Fruit fly (Drosophila melanogaster) whole organism, embryonic: Measurements from ENCODE around the gene Tti1.

Source experiments
- Bgb ChIP-seq: fragments of 200-800 bp; sonication (Bioruptor generic); IDR thresholded peaks from 2 replicates; pipeline ENCODE4 v1.3.6; 2022; ENCODE audit warnings: missing biosample characterization, missing genetic modification characterization; ENCODE audit not compliant: partially characterized antibody
- CG11696 ChIP-seq: fragments of 200-800 bp; sonication (Bioruptor generic); IDR thresholded peaks from 2 replicates; pipeline ENCODE4 v1.3.6; 2022; ENCODE audit warnings: missing biosample characterization, missing genetic modification characterization
- CG12391 ChIP-seq: fragments of 200-800 bp; sonication (Bioruptor generic); optimal IDR thresholded peaks from 3 replicates; lab custom pipeline; 2018; ENCODE audit warnings: missing biosample characterization, mild to moderate bottlenecking, missing genetic modification characterization, moderate library complexity
- CG13775 ChIP-seq: fragments of 200-800 bp; sonication (Bioruptor generic); optimal IDR thresholded peaks from 3 replicates; lab custom pipeline; 2017; ENCODE audit warnings: missing biosample characterization, mild to moderate bottlenecking, missing genetic modification characterization
- CG17328 ChIP-seq: fragments of 200-800 bp; sonication (Bioruptor generic); IDR thresholded peaks from 2 replicates; pipeline ENCODE4 v1.3.6; 2022; ENCODE audit warnings: missing biosample characterization, missing genetic modification characterization
- CG18599 ChIP-seq: fragments of 200-800 bp; sonication (Bioruptor generic); optimal IDR thresholded peaks from 3 replicates; lab custom pipeline; 2017; ENCODE audit warnings: missing biosample characterization, missing genetic modification characterization, mild to moderate bottlenecking, moderate library complexity, missing genetic modification reagents
- CG31441 ChIP-seq: fragments of 200-800 bp; sonication (Bioruptor generic); IDR thresholded peaks from 2 replicates; pipeline ENCODE4 v1.3.6; 2022; ENCODE audit warnings: missing biosample characterization, missing genetic modification characterization
- CG7271 ChIP-seq: fragments of 200-800 bp; sonication (Bioruptor generic); optimal IDR thresholded peaks from 2 replicates; lab custom pipeline; 2018; ENCODE audit warnings: missing biosample characterization, mild to moderate bottlenecking, missing genetic modification characterization, moderate library complexity
- CG7357 ChIP-seq: fragments of 200-800 bp; sonication (Bioruptor generic); IDR thresholded peaks from 3 replicates; pipeline ENCODE4 v1.3.6; 2022; ENCODE audit warnings: missing biosample characterization, missing genetic modification characterization
- CG7556 ChIP-seq: fragments of 200-800 bp; sonication (Bioruptor generic); optimal IDR thresholded peaks from 2 replicates; lab custom pipeline; 2017; ENCODE audit warnings: missing biosample characterization, mild to moderate bottlenecking, missing genetic modification characterization
- CG7839 ChIP-seq: fragments of 200-800 bp; sonication (Bioruptor generic); optimal IDR thresholded peaks from 3 replicates; lab custom pipeline; 2018; ENCODE audit warnings: missing biosample characterization, mild to moderate bottlenecking, missing genetic modification characterization, moderate library complexity
- CG9817 ChIP-seq: fragments of 200-800 bp; sonication (Bioruptor generic); optimal IDR thresholded peaks from 2 replicates; lab custom pipeline; 2018; ENCODE audit warnings: missing biosample characterization, mild to moderate bottlenecking, missing genetic modification characterization, moderate library complexity
- D19A ChIP-seq: fragments of 200-800 bp; optimal IDR thresholded peaks from 3 replicates; lab custom pipeline; 2019; ENCODE audit warnings: missing biosample characterization, mild to moderate bottlenecking, missing genetic modification characterization, moderate library complexity
- Dek ChIP-seq: fragments of 200-800 bp; sonication (Bioruptor generic); optimal IDR thresholded peaks from 3 replicates; lab custom pipeline; 2019; ENCODE audit warnings: missing biosample characterization, mild to moderate bottlenecking, missing genetic modification characterization, moderate library complexity
- Fer1 ChIP-seq: fragments of 200-800 bp; sonication (Bioruptor generic); optimal IDR thresholded peaks from 2 replicates; lab custom pipeline; 2017; ENCODE audit warnings: missing biosample characterization, mild to moderate bottlenecking, missing genetic modification characterization
- HLHmδ ChIP-seq: fragments of 200-800 bp; sonication (Bioruptor generic); optimal IDR thresholded peaks from 2 replicates; lab custom pipeline; 2018; ENCODE audit warnings: missing biosample characterization, mild to moderate bottlenecking, missing genetic modification characterization, moderate library complexity
- Hr51 ChIP-seq, 2 experiments: fragments of 200-800 bp; sonication (Bioruptor generic); optimal IDR thresholded peaks; 2 replicates in 1 of 2; 3 replicates in 1 of 2; lab custom pipeline; 2016 to 2018; ENCODE audit warnings: missing biosample characterization in 2 of 2, missing genetic modification characterization in 2 of 2, mild to moderate bottlenecking in 1 of 2, moderate library complexity in 1 of 2
- Hr78 ChIP-seq, 2 experiments: fragments of 200-800 bp in 1 of 2; fragments of >200 bp in 1 of 2; sonication (Bioruptor generic) in 1 of 2; optimal IDR thresholded peaks; 2 replicates each; lab custom pipeline; 2017 to 2019; ENCODE audit warnings: missing biosample characterization in 2 of 2, missing genetic modification characterization in 2 of 2, mild to moderate bottlenecking in 1 of 2, moderate library complexity in 1 of 2
- MTF-1 ChIP-seq: fragments of 200-800 bp; sonication (Bioruptor generic); optimal IDR thresholded peaks from 2 replicates; lab custom pipeline; 2018; ENCODE audit warnings: missing biosample characterization, mild to moderate bottlenecking, missing genetic modification characterization, borderline replicate concordance
- PHDP ChIP-seq: fragments of 200-800 bp; sonication (Bioruptor generic); optimal IDR thresholded peaks from 3 replicates; lab custom pipeline; 2018; ENCODE audit warnings: missing biosample characterization, mild to moderate bottlenecking, missing genetic modification characterization, moderate library complexity
- Pdp1 ChIP-seq, 2 experiments: fragments of 200-800 bp; sonication (Bioruptor generic); optimal IDR thresholded peaks; 3 replicates each; lab custom pipeline; 2016; ENCODE audit warnings: missing biosample characterization in 2 of 2, missing genetic modification characterization in 2 of 2, mild to moderate bottlenecking in 1 of 2, moderate library complexity in 1 of 2
- Ptx1 ChIP-seq: fragments of 200-800 bp; sonication (Bioruptor generic); IDR thresholded peaks from 2 replicates; pipeline ENCODE4 v1.3.6; 2022; ENCODE audit warnings: missing biosample characterization, missing genetic modification characterization
- Sox102F ChIP-seq: fragments of 200-800 bp; sonication (Bioruptor generic); optimal IDR thresholded peaks from 2 replicates; lab custom pipeline; 2018; ENCODE audit warnings: missing biosample characterization, mild to moderate bottlenecking, missing genetic modification characterization, moderate library complexity
- bigmax ChIP-seq: fragments of 200-800 bp; sonication (Bioruptor generic); optimal IDR thresholded peaks from 2 replicates; lab custom pipeline; 2018; ENCODE audit warnings: missing biosample characterization, mild to moderate bottlenecking, missing genetic modification characterization
- bsh ChIP-seq, 2 experiments: fragments of 200-800 bp; sonication (Bioruptor generic); optimal IDR thresholded peaks; 2 replicates each; lab custom pipeline; 2017 to 2018; ENCODE audit warnings: mild to moderate bottlenecking in 2 of 2, missing biosample characterization in 2 of 2, missing genetic modification characterization in 2 of 2, moderate library complexity in 1 of 2
- dmrt11E ChIP-seq: fragments of 200-800 bp; sonication (Bioruptor generic); optimal IDR thresholded peaks from 3 replicates; lab custom pipeline; 2018; ENCODE audit warnings: missing biosample characterization, mild to moderate bottlenecking, missing genetic modification characterization, moderate library complexity
- dmrt99B ChIP-seq: fragments of 200-800 bp; sonication (Bioruptor generic); optimal IDR thresholded peaks from 2 replicates; lab custom pipeline; 2018; ENCODE audit warnings: missing biosample characterization, mild to moderate bottlenecking, missing genetic modification characterization, moderate library complexity
- gem ChIP-seq: fragments of 200-800 bp; sonication (Bioruptor generic); optimal IDR thresholded peaks from 2 replicates; lab custom pipeline; 2019; ENCODE audit warnings: missing biosample characterization, mild to moderate bottlenecking, missing genetic modification characterization, moderate library complexity
- grau ChIP-seq: fragments of 200-800 bp; optimal IDR thresholded peaks from 3 replicates; lab custom pipeline; 2019; ENCODE audit warnings: missing biosample characterization, mild to moderate bottlenecking, missing genetic modification characterization, moderate library complexity
- gsb-n ChIP-seq: fragments of 200-800 bp; sonication (Bioruptor generic); optimal IDR thresholded peaks from 3 replicates; lab custom pipeline; 2018; ENCODE audit warnings: missing biosample characterization, mild to moderate bottlenecking, missing genetic modification characterization
- jing ChIP-seq: fragments of 200-800 bp; sonication (Bioruptor generic); optimal IDR thresholded peaks from 2 replicates; lab custom pipeline; 2018; ENCODE audit warnings: missing biosample characterization, mild to moderate bottlenecking, missing genetic modification characterization
- nmo ChIP-seq: fragments of 200-800 bp; sonication (Bioruptor generic); optimal IDR thresholded peaks from 2 replicates; lab custom pipeline; 2018; ENCODE audit warnings: missing biosample characterization, mild to moderate bottlenecking, missing genetic modification characterization, moderate library complexity
- phol ChIP-seq: fragments of 200-800 bp; sonication (Bioruptor generic); optimal IDR thresholded peaks from 3 replicates; lab custom pipeline; 2018; ENCODE audit warnings: missing biosample characterization, mild to moderate bottlenecking, missing genetic modification characterization, moderate library complexity
- scrt ChIP-seq: fragments of 200-800 bp; sonication (Bioruptor generic); optimal IDR thresholded peaks from 2 replicates; lab custom pipeline; 2018; ENCODE audit warnings: missing biosample characterization, mild to moderate bottlenecking, missing genetic modification characterization, moderate library complexity
- sens ChIP-seq: fragments of 200-800 bp; sonication (Bioruptor generic); peaks from one replicate; lab custom pipeline; 2016; ENCODE audit warnings: missing biosample characterization, missing genetic modification characterization
- unpg ChIP-seq: fragments of 200-800 bp; sonication (Bioruptor generic); optimal IDR thresholded peaks from 3 replicates; lab custom pipeline; 2018; ENCODE audit warnings: missing biosample characterization, mild to moderate bottlenecking, missing genetic modification characterization, moderate library complexity
- vvl ChIP-seq: fragments of 200-800 bp; sonication (Bioruptor generic); IDR thresholded peaks from 2 replicates; pipeline ENCODE4 v1.3.6; 2022; ENCODE audit warnings: missing biosample characterization, missing genetic modification characterization
- wor ChIP-seq: fragments of 200-800 bp; sonication (Bioruptor generic); IDR thresholded peaks from 2 replicates; pipeline ENCODE4 v1.3.6; 2022; ENCODE audit warnings: missing biosample characterization, missing genetic modification characterization

Tti1 gene

DNA sequence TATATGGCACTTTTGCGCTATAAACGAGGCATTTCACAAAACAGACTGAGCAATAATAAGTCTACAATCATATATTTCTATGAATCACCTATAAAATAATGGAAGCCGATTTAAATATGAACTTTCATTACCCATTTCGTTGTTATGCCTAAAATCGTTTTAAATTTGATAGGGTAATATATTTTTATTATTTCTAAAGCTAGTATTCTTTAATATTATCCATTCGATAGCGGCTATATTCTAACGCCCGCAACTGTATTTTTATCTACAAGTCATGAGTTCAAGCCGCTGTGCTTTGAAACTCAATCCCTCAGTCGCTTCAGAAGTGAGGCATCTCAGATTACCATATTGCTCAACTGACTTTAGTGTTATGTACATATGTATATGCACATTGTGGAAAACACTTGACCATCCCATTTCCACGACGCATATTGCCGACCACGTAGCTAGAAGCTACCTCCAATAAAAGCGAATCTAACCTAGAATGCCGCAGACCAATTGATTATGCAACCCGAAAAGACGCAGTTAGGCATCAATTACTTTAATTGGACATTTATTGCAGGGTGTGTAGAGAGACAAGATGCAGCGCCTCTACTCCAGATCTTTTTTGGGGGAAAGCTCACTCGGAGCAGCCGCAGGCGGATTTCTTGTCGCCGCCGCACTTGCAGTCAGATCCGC is 28.9 kb upstream of the Tti1 start (continued):
- TF ChIP-seq Hr78 (GFP tag; optimal IDR thresholded peaks at IDR 0.05; lab: Kevin White, UChicago) (peak in 1 of 2 experiments; percentile 52), HLHmδ (GFP tag; lab: Kevin White, UChicago) (no peak), Bgb (GFP tag; lab: Robert Waterston, UW) (peak; percentile 21; the same call in 1 of the 2 replicates), dmrt99B (tag; lab: Kevin White, UChicago) (peak; percentile 34), unpg (peak; percentile 47), gem (tag; lab: Kevin White, UChicago) (peak; percentile 73), bigmax (GFP tag; lab: Kevin White, UChicago) (peak; percentile 66), CG31441 (GFP tag; lab: Robert Waterston, UW) (peak; percentile 39; the same call in 1 of the 2 replicates), CG17328 (GFP tag; lab: Robert Waterston, UW) (no peak), CG7271 (tag; lab: Kevin White, UChicago) (no peak), Sox102F (GFP tag; lab: Kevin White, UChicago) (peak; percentile 25), Fer1 (peak; percentile 2), CG9817 (tag; lab: Kevin White, UChicago) (no peak), CG13775 (GFP tag; lab: Kevin White, UChicago) (no peak), CG18599 (GFP tag; lab: Kevin White, UChicago) (peak; percentile 7), Dek (tag; lab: Kevin White, UChicago) (peak; percentile 9), Ptx1 (GFP tag; lab: Robert Waterston, UW) (peak; percentile 16; the same call in 1 of the 2 replicates), CG12391 (tag; lab: Kevin White, UChicago) (peak; percentile 16), D19A (tag; lab: Kevin White, UChicago) (peak; percentile 1), gsb-n (tag; lab: Kevin White, UChicago) (peak; percentile 14), CG7357 (no peak), wor (no peak), jing (GFP tag; lab: Kevin White, UChicago) (no peak), CG11696 (GFP tag; lab: Robert Waterston, UW) (peak; percentile 79), nmo (GFP tag; lab: Kevin White, UChicago) (peak; percentile 5), Hr51 (GFP tag; optimal IDR thresholded peaks at IDR 0.05; lab: Kevin White, UChicago) (peak in 1 of 2 experiments; percentile 36), Pdp1 (GFP tag; optimal IDR thresholded peaks at IDR 0.05; lab: Kevin White, UChicago) (peak in 1 of 2 experiments; percentile 95), scrt (GFP tag; lab: Kevin White, UChicago) (no peak), MTF-1 (GFP tag; lab: Kevin White, UChicago) (peak; percentile 49), PHDP (peak; percentile 26), grau (tag; lab: Kevin White, UChicago) (peak; percentile 15), CG7556 (peak; percentile 45), phol (peak; percentile 16), CG7839 (tag; lab: Kevin White, UChicago) (peak; percentile 41), sens (peak; percentile 25), vvl (0 out of 2 replicates have a peak, but pooled peaks have one; percentile 8), bsh (GFP tag; optimal IDR thresholded peaks at IDR 0.05; lab: Kevin White, UChicago) (peak in 1 of 2 experiments; percentile 33), dmrt11E (tag; lab: Kevin White, UChicago) (peak; percentile 2)
